Worm (Caenorhabditis elegans) whole organism, L1 larva: ENCODE measurements around the gene K09A9.8.
A peak's percentile ranks its signal among the peaks of the same experiment; 100 is the strongest.

Experiments
- C04F5.9 ChIP-seq: sonication (generic microtip); optimal IDR thresholded peaks from 2 replicates; lab custom pipeline; 2016; ENCODE audit warnings: missing genetic modification characterization, missing compliant biosample characterization
- Y116A8C.19 ChIP-seq: sonication (generic microtip); optimal IDR thresholded peaks from 2 replicates; lab custom pipeline; 2016; ENCODE audit warnings: missing compliant biosample characterization, missing genetic modification characterization, borderline replicate concordance
- aly-2 ChIP-seq: fragments of 150-350 bp; optimal IDR thresholded peaks from 2 replicates; lab custom pipeline; 2014; ENCODE audit warnings: missing biosample characterization, missing genetic modification characterization
- blmp-1 ChIP-seq: fragments of 150-350 bp; optimal IDR thresholded peaks from 2 replicates; lab custom pipeline; 2014; ENCODE audit warnings: missing biosample characterization, missing genetic modification characterization
- ceh-90 ChIP-seq: sonication (generic microtip); optimal IDR thresholded peaks from 2 replicates; lab custom pipeline; 2016; ENCODE audit warnings: missing genetic modification characterization, missing compliant biosample characterization
- efl-1 ChIP-seq, 4 experiments: fragments of 150-350 bp; optimal IDR thresholded peaks in 3 of 4; peaks in 1 of 4; 1 replicate in 1 of 4; 2 replicates in 3 of 4; lab custom pipeline; 2014; ENCODE audit warnings: missing biosample characterization in 2 of 4, missing genetic modification characterization in 2 of 4, missing genetic modification reagents in 2 of 4
- efl-3 ChIP-seq: fragments of 200-800 bp; sonication (Bioruptor generic); optimal IDR thresholded peaks from 2 replicates; lab custom pipeline; 2018; ENCODE audit warnings: mild to moderate bottlenecking, missing genetic modification characterization, missing compliant biosample characterization
- egl-13 ChIP-seq: sonication (generic microtip); optimal IDR thresholded peaks from 2 replicates; lab custom pipeline; 2016; ENCODE audit warnings: missing genotype, missing genetic modification reagents, missing genetic modification characterization, missing compliant biosample characterization
- egl-27 ChIP-seq, 2 experiments: fragments of 150-350 bp in 1 of 2; sonication (generic microtip); optimal IDR thresholded peaks; 3 replicates each; lab custom pipeline; 2017 to 2018; ENCODE audit warnings: missing biosample characterization in 2 of 2, missing genetic modification characterization in 2 of 2, missing genetic modification reagents in 2 of 2
- ets-5 ChIP-seq: fragments of 200-800 bp; sonication (Bioruptor generic); IDR thresholded peaks from 2 replicates; pipeline ENCODE4 v1.3.6; 2022; ENCODE audit warnings: missing genetic modification characterization, missing compliant biosample characterization
- fkh-10 ChIP-seq: sonication (generic microtip); optimal IDR thresholded peaks from 2 replicates; lab custom pipeline; 2017; ENCODE audit warnings: missing biosample characterization, missing genetic modification reagents, missing genetic modification characterization
- hpl-2 ChIP-seq: fragments of 150-350 bp; optimal IDR thresholded peaks from 2 replicates; lab custom pipeline; 2014; ENCODE audit warnings: missing biosample characterization, missing genetic modification reagents, missing genetic modification characterization
- irx-1 ChIP-seq: sonication (generic microtip); optimal IDR thresholded peaks from 2 replicates; lab custom pipeline; 2016; ENCODE audit warnings: missing genetic modification characterization, missing compliant biosample characterization
- isw-1 ChIP-seq: fragments of 200-800 bp; sonication (Bioruptor generic); IDR thresholded peaks from 2 replicates; pipeline ENCODE4 v1.3.6; 2022; ENCODE audit warnings: missing genetic modification characterization, missing compliant biosample characterization
- jun-1 ChIP-seq: fragments of 150-350 bp; optimal IDR thresholded peaks from 2 replicates; lab custom pipeline; 2014; ENCODE audit warnings: missing biosample characterization, missing genetic modification reagents, missing genetic modification characterization
- lin-13 ChIP-seq: fragments of 150-350 bp; optimal IDR thresholded peaks from 2 replicates; lab custom pipeline; 2014; ENCODE audit warnings: missing biosample characterization, missing genetic modification reagents, missing genetic modification characterization
- lin-14 ChIP-seq: fragments of 200-800 bp; sonication (Bioruptor generic); optimal IDR thresholded peaks from 2 replicates; lab custom pipeline; 2018; ENCODE audit warnings: mild to moderate bottlenecking, missing genetic modification characterization, moderate library complexity, missing compliant biosample characterization
- lin-39 ChIP-seq: fragments of 150-350 bp; optimal IDR thresholded peaks from 2 replicates; lab custom pipeline; 2014; ENCODE audit warnings: missing biosample characterization, missing genetic modification reagents, missing genetic modification characterization
- lir-3 ChIP-seq: sonication (generic microtip); optimal IDR thresholded peaks from 2 replicates; lab custom pipeline; 2016; ENCODE audit warnings: mild to moderate bottlenecking, missing genetic modification characterization, moderate library complexity, missing compliant biosample characterization; ENCODE audit not compliant: poor library complexity
- lsy-2 ChIP-seq, 2 experiments: fragments of 150-350 bp; optimal IDR thresholded peaks; 2 replicates each; lab custom pipeline; 2014; ENCODE audit warnings: missing biosample characterization in 2 of 2, missing genetic modification characterization in 2 of 2
- mep-1 ChIP-seq: fragments of 150-350 bp; optimal IDR thresholded peaks from 2 replicates; lab custom pipeline; 2014; ENCODE audit warnings: missing biosample characterization, missing genetic modification characterization
- nhr-11 ChIP-seq: fragments of 150-350 bp; optimal IDR thresholded peaks from 2 replicates; lab custom pipeline; 2014; ENCODE audit warnings: missing biosample characterization, missing genetic modification characterization
- nhr-20 ChIP-seq: sonication (generic microtip); optimal IDR thresholded peaks from 2 replicates; lab custom pipeline; 2016; ENCODE audit warnings: mild to moderate bottlenecking, missing genetic modification characterization, missing compliant biosample characterization
- nhr-28 ChIP-seq: fragments of 150-350 bp; optimal IDR thresholded peaks from 2 replicates; lab custom pipeline; 2014; ENCODE audit warnings: missing biosample characterization, missing genetic modification characterization
- nhr-84 ChIP-seq: sonication (generic microtip); optimal IDR thresholded peaks from 2 replicates; lab custom pipeline; 2017; ENCODE audit warnings: missing biosample characterization, missing genetic modification characterization
- nhr-85 ChIP-seq: sonication (generic microtip); peaks from one replicate; lab custom pipeline; 2016; ENCODE audit warnings: missing genetic modification characterization, inconsistent platforms, missing compliant biosample characterization
- skn-1 ChIP-seq: fragments of 150-350 bp; optimal IDR thresholded peaks from 2 replicates; lab custom pipeline; 2014; ENCODE audit warnings: missing biosample characterization, missing genetic modification characterization
- snpc-4 ChIP-seq: fragments of 150-350 bp; optimal IDR thresholded peaks from 2 replicates; lab custom pipeline; 2014; ENCODE audit warnings: missing biosample characterization, missing genetic modification characterization
- snu-23 ChIP-seq: sonication (generic microtip); optimal IDR thresholded peaks from 2 replicates; lab custom pipeline; 2016; ENCODE audit warnings: missing genetic modification characterization, missing compliant biosample characterization
- sox-4 ChIP-seq: sonication (generic microtip); optimal IDR thresholded peaks from 2 replicates; lab custom pipeline; 2016; ENCODE audit warnings: missing genetic modification characterization, missing compliant biosample characterization
- sup-37 ChIP-seq: fragments of 200-800 bp; sonication (Bioruptor generic); optimal IDR thresholded peaks from 2 replicates; lab custom pipeline; 2018; ENCODE audit warnings: mild to moderate bottlenecking, missing genetic modification characterization, missing compliant biosample characterization
- tbx-2 ChIP-seq: sonication (generic microtip); optimal IDR thresholded peaks from 2 replicates; lab custom pipeline; 2016; ENCODE audit warnings: missing genetic modification characterization, missing compliant biosample characterization
- tlp-1 ChIP-seq: fragments of 150-350 bp; optimal IDR thresholded peaks from 2 replicates; lab custom pipeline; 2014; ENCODE audit warnings: missing biosample characterization, missing genetic modification characterization
- unc-86 ChIP-seq: sonication (generic microtip); optimal IDR thresholded peaks from 2 replicates; lab custom pipeline; 2016; ENCODE audit warnings: missing genetic modification characterization, missing compliant biosample characterization
- vab-15 ChIP-seq: sonication (generic microtip); optimal IDR thresholded peaks from 2 replicates; lab custom pipeline; 2017; ENCODE audit warnings: missing genotype, mild to moderate bottlenecking, missing genetic modification characterization, missing compliant biosample characterization

K09A9.8 gene

ce11 chrX:15559473-15559872, 37.5 kb downstream of the K09A9.8 start:
- no peak for TF ChIP-seq sup-37 (GFP tag; lab: Kevin White, UChicago)
- TF ChIP-seq snpc-4 (tag; lab: Kevin White, UChicago): peak; percentile 89

- TF ChIP-seq efl-1 (optimal IDR thresholded peaks at IDR 0.05; lab: Kevin White, UChicago) (no peak), efl-1 (GFP tag; optimal IDR thresholded peaks at IDR 0.05 in 1 of 2; lab: Kevin White, UChicago) (no peak), mep-1 (no peak), egl-27 (tag; optimal IDR thresholded peaks at IDR 0.05; lab: Kevin White, UChicago) (no peak), isw-1 (GFP tag; lab: Robert Waterston, UW) (no peak), vab-15 (tag; lab: Kevin White, UChicago) (no peak), hpl-2 (GFP tag; lab: Kevin White, UChicago) (no peak), lsy-2 (tag; optimal IDR thresholded peaks at IDR 0.05; lab: Kevin White, UChicago) (no peak), snu-23 (no peak), Y116A8C.19 (tag; lab: Kevin White, UChicago) (no peak), sox-4 (tag; lab: Kevin White, UChicago) (no peak), aly-2 (no peak)
- TF ChIP-seq, all 84 proteins: peak for 0
These were observed 39.1 kb downstream of the K09A9.8 start, which contains the start of gene lron-3 for ce11 chrX:15557849-15558248. TSS of gene lron-3 (minus strand) at chrX:15557949.

DNA sequence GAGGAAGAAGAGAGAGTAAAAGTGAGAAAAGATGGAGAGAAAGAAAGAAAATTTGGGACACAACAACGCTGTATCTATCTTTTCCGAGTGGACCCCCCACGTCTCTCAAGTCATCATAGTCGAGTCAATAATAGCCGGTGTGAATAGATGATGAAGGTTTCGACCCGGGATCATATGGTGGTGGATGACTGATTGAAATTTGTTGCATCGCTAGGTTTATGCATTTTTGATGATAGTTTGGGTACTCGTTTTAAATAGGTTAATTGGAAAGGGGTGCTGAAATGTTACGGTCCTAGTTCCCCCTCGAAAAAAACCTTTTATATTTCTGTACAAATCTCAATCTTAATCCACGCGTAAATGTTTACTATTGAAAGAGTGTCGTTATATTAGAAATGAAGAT, 41.4 kb downstream of the K09A9.8 start:
- TF ChIP-seq efl-1 (optimal IDR thresholded peaks at IDR 0.05; lab: Kevin White, UChicago): no peak
- no peak for TF ChIP-seq efl-1 (GFP tag; optimal IDR thresholded peaks at IDR 0.05 in 1 of 2; lab: Kevin White, UChicago)
- no peak for TF ChIP-seq ceh-90 (tag; lab: Kevin White, UChicago)
- TF ChIP-seq unc-86: peak; percentile 0
- no peak for TF ChIP-seq jun-1 (tag; lab: Kevin White, UChicago)
- peak; percentile 54 for TF ChIP-seq nhr-85 (tag; lab: Kevin White, UChicago)

DNA sequence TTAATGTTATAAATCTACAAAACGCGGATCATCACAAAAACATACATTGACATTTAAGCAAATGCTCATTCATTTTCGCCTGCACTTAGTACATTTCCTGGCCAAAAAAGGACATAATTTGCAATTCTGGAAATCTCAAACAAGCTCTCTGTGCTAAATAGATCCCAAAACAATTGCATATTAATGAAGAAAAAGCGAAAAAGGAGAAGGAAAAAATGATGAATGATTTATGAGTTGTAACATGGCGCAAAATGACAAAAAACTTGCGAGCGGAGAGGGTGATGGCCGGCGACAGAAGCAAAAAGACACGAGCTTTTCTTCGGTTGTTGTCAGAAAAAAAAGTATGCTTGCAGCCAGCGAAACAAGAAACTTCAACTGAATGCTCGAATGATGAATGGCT, 42.1 kb downstream of the K09A9.8 start:
- no peak for TF ChIP-seq lin-13 (GFP tag; lab: Kevin White, UChicago)
- TF ChIP-seq skn-1 (tag; lab: Kevin White, UChicago): no peak
- TF ChIP-seq unc-86: peak; percentile 74
- no peak for TF ChIP-seq lin-39 (tag; lab: Kevin White, UChicago)
- peak; percentile 30 for TF ChIP-seq egl-13 (tag; lab: Kevin White, UChicago)
- TF ChIP-seq efl-3 (GFP tag; lab: Kevin White, UChicago): no peak
- no peak for TF ChIP-seq irx-1 (tag; lab: Kevin White, UChicago)
- peak; percentile 44 for TF ChIP-seq lin-14 (GFP tag; lab: Kevin White, UChicago)
- no peak for TF ChIP-seq blmp-1 (tag; lab: Kevin White, UChicago)
- no peak for TF ChIP-seq nhr-20 (tag; lab: Kevin White, UChicago)

DNA sequence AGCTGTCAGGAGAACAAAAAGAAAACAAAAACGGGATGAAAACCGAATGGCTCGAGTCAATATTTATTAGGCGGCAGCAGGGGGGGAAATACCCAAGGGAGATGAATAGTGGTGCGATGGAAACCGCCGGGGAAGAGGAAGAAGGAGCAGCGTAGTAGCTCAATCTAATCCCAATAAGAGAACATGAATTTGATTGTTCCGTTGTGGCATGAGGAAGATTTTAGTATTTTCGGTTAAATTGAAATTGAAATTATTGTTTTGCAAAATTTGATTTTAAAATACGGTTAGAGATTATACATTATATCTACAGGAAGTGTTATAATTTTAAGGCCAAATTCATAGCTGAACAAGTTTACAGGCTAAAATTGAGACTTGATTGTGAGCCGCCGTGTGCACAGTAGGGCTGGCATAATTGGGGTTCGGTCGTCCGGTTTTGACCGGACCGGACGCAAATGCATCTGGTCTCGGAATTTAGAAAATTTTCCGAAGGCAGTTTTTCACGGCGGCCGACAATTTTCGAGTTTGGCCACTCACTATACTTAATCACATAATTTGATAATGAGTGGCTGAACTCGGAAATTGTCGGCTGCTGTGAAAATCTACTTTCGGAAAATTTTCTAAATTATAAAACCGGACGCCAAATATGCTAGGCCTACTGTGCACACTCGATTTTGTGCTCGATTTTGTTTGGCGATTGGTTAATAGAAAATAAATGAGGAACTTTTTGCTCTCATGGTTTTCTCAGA, 44.8 kb downstream of the K09A9.8 start:
- TF ChIP-seq ets-5 (GFP tag; lab: Robert Waterston, UW) (no peak), skn-1 (tag; lab: Kevin White, UChicago) (no peak), tlp-1 (tag; lab: Kevin White, UChicago) (no peak), sup-37 (GFP tag; lab: Kevin White, UChicago) (no peak), C04F5.9 (tag; lab: Kevin White, UChicago) (no peak), ceh-90 (tag; lab: Kevin White, UChicago) (no peak), tbx-2 (no peak), lir-3 (tag; lab: Kevin White, UChicago) (no peak), nhr-28 (no peak), nhr-84 (tag; lab: Kevin White, UChicago) (no peak), hpl-2 (GFP tag; lab: Kevin White, UChicago) (no peak), fkh-10 (GFP tag; lab: Kevin White, UChicago) (no peak), snpc-4 (tag; lab: Kevin White, UChicago) (peak; percentile 70), nhr-11 (tag; lab: Kevin White, UChicago) (no peak), lin-14 (GFP tag; lab: Kevin White, UChicago) (peak; percentile 40)
